Fruit fly (Drosophila melanogaster) ovary, adult (tissue): Measurements from ENCODE around the gene Scp2.

ENCODE experiments used
- CG17801 ChIP-seq: fragments of 200-800 bp; optimal IDR thresholded peaks from 2 replicates; lab custom pipeline; 2019; ENCODE audit warnings: missing biosample characterization, mild to moderate bottlenecking, missing genetic modification characterization, moderate library complexity; ENCODE audit not compliant: partially characterized antibody

Scp2 gene

dm6 chr3R:16604715-16605114, 21.3 kb upstream of the Scp2 start, which contains the start of gene CG10345:
CG10345 (minus strand) TSS chr3R:16604861.
- no peak for TF ChIP-seq CG17801 (GFP tag; lab: Kevin White, UChicago)

- TF ChIP-seq CG17801 (GFP tag; lab: Kevin White, UChicago) = no peak
Measured at dm6 chr3R:16600735-16601134, 17.3 kb upstream of the Scp2 start.

dm6 chr3R:16599647-16600046, 16.2 kb upstream of the Scp2 start:
- TF ChIP-seq CG17801 (GFP tag; lab: Kevin White, UChicago) = no peak

dm6 chr3R:16594961-16595360, 11.5 kb upstream of the Scp2 start:
- TF ChIP-seq CG17801 (GFP tag; lab: Kevin White, UChicago) = no peak

dm6 chr3R:16594056-16594858, 10.8 kb upstream of the Scp2 start, which contains the start of gene CG14892:
CG14892 (plus strand) TSS chr3R:16594414.
- no peak for TF ChIP-seq CG17801 (GFP tag; lab: Kevin White, UChicago)

dm6 chr3R:16591407-16591806, 7.9 kb upstream of the Scp2 start:
- TF ChIP-seq CG17801 (GFP tag; lab: Kevin White, UChicago) = no peak

- no peak for TF ChIP-seq CG17801 (GFP tag; lab: Kevin White, UChicago)
Measured at dm6 chr3R:16573483-16574145, 9.8 kb downstream of the Scp2 start, which contains the start of gene CG14903. CG14903 (minus strand) TSS chr3R:16573752.

dm6 chr3R:16571215-16571614, 12.2 kb downstream of the Scp2 start, which contains the start of gene CG14891:
CG14891 (plus strand) TSS chr3R:16571515.
- no peak for TF ChIP-seq CG17801 (GFP tag; lab: Kevin White, UChicago)

dm6 chr3R:16570484-16570883, 13.0 kb downstream of the Scp2 start:
- no peak for TF ChIP-seq CG17801 (GFP tag; lab: Kevin White, UChicago)

- no peak for TF ChIP-seq CG17801 (GFP tag; lab: Kevin White, UChicago)
Measured at dm6 chr3R:16569338-16569737, 14.1 kb downstream of the Scp2 start.

- TF ChIP-seq CG17801 (GFP tag; lab: Kevin White, UChicago) = no peak
Measured at dm6 chr3R:16564775-16565174, 18.7 kb downstream of the Scp2 start.

- no peak for TF ChIP-seq CG17801 (GFP tag; lab: Kevin White, UChicago)
Measured at dm6 chr3R:16558623-16559155, 24.8 kb downstream of the Scp2 start.

- no peak for TF ChIP-seq CG17801 (GFP tag; lab: Kevin White, UChicago)
Measured at dm6 chr3R:16553459-16554230, 29.8 kb downstream of the Scp2 start.

dm6 chr3R:16551680-16552627, 31.5 kb downstream of the Scp2 start:
- TF ChIP-seq CG17801 (GFP tag; lab: Kevin White, UChicago) = no peak
